Worm (Caenorhabditis elegans): ENCODE data around the gene C44C1.6.

ce11 chrX:954499-955061 is 15.5 kb downstream of the C44C1.6 start, which contains the start of gene apm-3:
- no peak for TF ChIP-seq elt-3 (tag; optimal IDR thresholded peaks at IDR 0.05)
- peak; percentile 3 for TF ChIP-seq unc-62 (GFP tag; optimal IDR thresholded peaks at IDR 0.05)
- peak; percentile 12 for TF ChIP-seq lin-13 (tag; optimal IDR thresholded peaks at IDR 0.05)
- peak; percentile 82 for TF ChIP-seq ces-1 (GFP tag; optimal IDR thresholded peaks at IDR 0.05)

All from whole organism, mixed stage, embryonic.